Worm (Caenorhabditis elegans) whole organism, late embryonic: ENCODE measurements around the gene vps-2.

ENCODE experiments used
- K02D7.2 ChIP-seq: sonication (generic microtip); optimal IDR thresholded peaks from 2 replicates; lab custom pipeline; 2017; ENCODE audit warnings: mild to moderate bottlenecking, missing genetic modification characterization, missing compliant biosample characterization
- dve-1 ChIP-seq: sonication (generic microtip); optimal IDR thresholded peaks from 2 replicates; lab custom pipeline; 2017; ENCODE audit warnings: antibody characterized with exemption, mild to moderate bottlenecking, missing genetic modification characterization, missing compliant biosample characterization
- hlh-13 ChIP-seq: fragments of 200-800 bp; sonication (Bioruptor generic); optimal IDR thresholded peaks from 2 replicates; lab custom pipeline; 2018; ENCODE audit warnings: mild to moderate bottlenecking, missing genetic modification characterization, missing compliant biosample characterization
- hlh-8 ChIP-seq: sonication (generic microtip); optimal IDR thresholded peaks from 2 replicates; lab custom pipeline; 2016; ENCODE audit warnings: missing genotype, missing genetic modification characterization, missing compliant biosample characterization
- odd-2 ChIP-seq: sonication (generic microtip); optimal IDR thresholded peaks from 2 replicates; lab custom pipeline; 2017; ENCODE audit warnings: antibody characterized with exemption, mild to moderate bottlenecking, missing genetic modification characterization, missing compliant biosample characterization
- pha-2 ChIP-seq: sonication (generic microtip); optimal IDR thresholded peaks from 2 replicates; lab custom pipeline; 2017; ENCODE audit warnings: mild to moderate bottlenecking, missing genetic modification characterization, missing compliant biosample characterization
- pqm-1 ChIP-seq: sonication (generic microtip); optimal IDR thresholded peaks from 2 replicates; lab custom pipeline; 2016; ENCODE audit warnings: missing genetic modification characterization, missing compliant biosample characterization
- ref-2 ChIP-seq: sonication (generic microtip); optimal IDR thresholded peaks from 2 replicates; lab custom pipeline; 2016; ENCODE audit warnings: missing genetic modification characterization, missing compliant biosample characterization
- tbx-7 ChIP-seq: sonication (generic microtip); optimal IDR thresholded peaks from 2 replicates; lab custom pipeline; 2016; ENCODE audit warnings: missing genotype, missing genetic modification characterization, missing compliant biosample characterization
- unc-3 ChIP-seq, 2 experiments: fragments of 200-800 bp in 1 of 2; sonication (Bioruptor generic) in 1 of 2; sonication (generic microtip) in 1 of 2; conservative IDR thresholded peaks in 1 of 2; optimal IDR thresholded peaks in 1 of 2; 2 replicates each; pipeline versions ENCODE4 v1.3.6 to Lab custom; 2016 to 2022; ENCODE audit warnings: missing compliant biosample characterization in 2 of 2, missing genetic modification characterization in 2 of 2, missing genetic modification reagents in 1 of 2
- unc-86 ChIP-seq: sonication (generic microtip); optimal IDR thresholded peaks from 2 replicates; lab custom pipeline; 2016; ENCODE audit warnings: missing genetic modification characterization, missing compliant biosample characterization

ce11 chrII:12799364-12799763 is 31.3 kb upstream of the vps-2 start:
- TF ChIP-seq unc-3 (GFP tag; conservative IDR thresholded peaks at IDR 0.05; lab: Robert Waterston, UW) (no peak), unc-3 (tag; optimal IDR thresholded peaks at IDR 0.05; lab: Kevin White, UChicago) (no peak), pqm-1 (tag; lab: Kevin White, UChicago) (no peak), hlh-13 (GFP tag; lab: Kevin White, UChicago) (no peak), pha-2 (tag; lab: Kevin White, UChicago) (no peak), hlh-8 (tag; lab: Kevin White, UChicago) (no peak), tbx-7 (tag; lab: Kevin White, UChicago) (no peak), odd-2 (tag; lab: Kevin White, UChicago) (no peak), unc-86 (tag; lab: Kevin White, UChicago) (no peak), ref-2 (tag; lab: Kevin White, UChicago) (no peak), dve-1 (tag; lab: Kevin White, UChicago) (no peak), K02D7.2 (no peak)
